Worm (Caenorhabditis elegans) whole organism, L4 larva: ENCODE measurements around the gene repo-1.

Experiments
- F10B5.3 ChIP-seq: sonication (generic microtip); optimal IDR thresholded peaks from 2 replicates; lab custom pipeline; 2016; ENCODE audit warnings: mild to moderate bottlenecking, missing genetic modification characterization, missing compliant biosample characterization
- F26F4.8 ChIP-seq: fragments of 200-800 bp; sonication (Bioruptor generic); conservative IDR thresholded peaks from 2 replicates; pipeline ENCODE4 v1.3.6; 2022; ENCODE audit warnings: missing genetic modification characterization, missing compliant biosample characterization
- F49E8.2 ChIP-seq: sonication (generic microtip); optimal IDR thresholded peaks from 2 replicates; lab custom pipeline; 2016; ENCODE audit warnings: missing compliant biosample characterization, mild to moderate bottlenecking, missing genetic modification characterization, borderline replicate concordance
- Y48G9A.11 ChIP-seq: fragments of 200-800 bp; sonication (Bioruptor generic); IDR thresholded peaks from 2 replicates; pipeline ENCODE4 v1.3.6; 2022; ENCODE audit warnings: missing genetic modification reagents, missing genetic modification characterization, missing compliant biosample characterization
- Y75B8A.6 ChIP-seq: fragments of 200-800 bp; sonication (Bioruptor generic); IDR thresholded peaks from 2 replicates; pipeline ENCODE4 v1.3.6; 2022; ENCODE audit warnings: missing genetic modification reagents, missing genetic modification characterization, missing compliant biosample characterization
- ZK337.2 ChIP-seq: fragments of 200-800 bp; sonication (Bioruptor generic); IDR thresholded peaks from 2 replicates; pipeline ENCODE4 v1.3.6; 2022; ENCODE audit warnings: missing genetic modification reagents, missing genetic modification characterization, missing compliant biosample characterization
- ZK546.5 ChIP-seq, 2 experiments: sonication (generic microtip); optimal IDR thresholded peaks; 2 replicates each; lab custom pipeline; 2017; ENCODE audit warnings: missing biosample characterization in 2 of 2, missing genetic modification characterization in 2 of 2
- aly-2 ChIP-seq: sonication (generic microtip); optimal IDR thresholded peaks from 2 replicates; lab custom pipeline; 2018; ENCODE audit warnings: missing biosample characterization, missing genetic modification characterization
- ama-1 ChIP-seq: fragments of 150-350 bp; optimal IDR thresholded peaks from 2 replicates; lab custom pipeline; 2014; ENCODE audit warnings: inconsistent platforms, mixed read lengths
- arid-1 ChIP-seq: fragments of 200-800 bp; sonication (Bioruptor generic); conservative IDR thresholded peaks from 2 replicates; pipeline ENCODE4 v1.3.6; 2022; ENCODE audit warnings: missing genetic modification reagents, missing genetic modification characterization, missing compliant biosample characterization
- attf-4 ChIP-seq: sonication (generic microtip); optimal IDR thresholded peaks from 3 replicates; lab custom pipeline; 2017; ENCODE audit warnings: missing biosample characterization, missing genetic modification characterization
- ceh-44 ChIP-seq: fragments of 200-800 bp; sonication (Bioruptor generic); IDR thresholded peaks from 2 replicates; pipeline ENCODE4 v1.3.6; 2022; ENCODE audit warnings: missing genetic modification reagents, missing genetic modification characterization, missing compliant biosample characterization
- ces-1 ChIP-seq: fragments of 150-350 bp; sonication (generic microtip); optimal IDR thresholded peaks from 4 replicates; lab custom pipeline; 2014; ENCODE audit warnings: missing biosample characterization, missing genetic modification reagents, missing genetic modification characterization
- daf-12 ChIP-seq: fragments of 150-350 bp; optimal IDR thresholded peaks from 2 replicates; lab custom pipeline; 2014; ENCODE audit warnings: missing biosample characterization, missing genetic modification reagents, missing genetic modification characterization
- daf-19 ChIP-seq: fragments of 200-800 bp; sonication (Bioruptor generic); conservative IDR thresholded peaks from 2 replicates; pipeline ENCODE4 v1.3.6; 2022; ENCODE audit warnings: missing genetic modification characterization, missing compliant biosample characterization
- dmd-8 ChIP-seq: fragments of 200-800 bp; sonication (Bioruptor generic); IDR thresholded peaks from 2 replicates; pipeline ENCODE4 v1.3.6; 2022; ENCODE audit warnings: missing genetic modification characterization, missing compliant biosample characterization
- dmd-9 ChIP-seq: fragments of 200-800 bp; sonication (Bioruptor generic); IDR thresholded peaks from 2 replicates; pipeline ENCODE4 v1.3.6; 2022; ENCODE audit warnings: missing genetic modification reagents, missing genetic modification characterization, missing compliant biosample characterization
- duxl-1 ChIP-seq: sonication (generic microtip); optimal IDR thresholded peaks from 2 replicates; lab custom pipeline; 2016; ENCODE audit warnings: mild to moderate bottlenecking, missing genetic modification characterization, moderate library complexity, missing compliant biosample characterization; ENCODE audit not compliant: poor library complexity
- dve-1 ChIP-seq: sonication (generic microtip); optimal IDR thresholded peaks from 2 replicates; lab custom pipeline; 2017; ENCODE audit warnings: antibody characterized with exemption, mild to moderate bottlenecking, missing genetic modification characterization, missing compliant biosample characterization; ENCODE audit not compliant: insufficient read depth
- hlh-11 ChIP-seq: fragments of 200-800 bp; sonication (Bioruptor generic); optimal IDR thresholded peaks from 2 replicates; lab custom pipeline; 2018; ENCODE audit warnings: mild to moderate bottlenecking, missing genetic modification characterization, missing compliant biosample characterization
- jun-1 ChIP-seq: fragments of 150-350 bp; optimal IDR thresholded peaks from 2 replicates; lab custom pipeline; 2014; ENCODE audit warnings: missing biosample characterization, missing genetic modification reagents, missing genetic modification characterization
- lim-7 ChIP-seq: fragments of 200-800 bp; sonication (Bioruptor generic); IDR thresholded peaks from 2 replicates; pipeline ENCODE4 v1.3.6; 2022; ENCODE audit warnings: missing genetic modification characterization, missing compliant biosample characterization
- lin-1 ChIP-seq: fragments of 200-800 bp; sonication (Bioruptor generic); IDR thresholded peaks from 2 replicates; pipeline ENCODE4 v1.3.6; 2022; ENCODE audit warnings: missing genetic modification reagents, missing genetic modification characterization, missing compliant biosample characterization
- lin-15B ChIP-seq: fragments of 150-350 bp; sonication (generic microtip); optimal IDR thresholded peaks from 3 replicates; lab custom pipeline; 2014; ENCODE audit warnings: missing biosample characterization, missing genetic modification characterization
- lir-3 ChIP-seq: sonication (generic microtip); optimal IDR thresholded peaks from 2 replicates; lab custom pipeline; 2016; ENCODE audit warnings: mild to moderate bottlenecking, missing genetic modification characterization, missing compliant biosample characterization
- lsy-2 ChIP-seq, 2 experiments: fragments of 150-350 bp in 1 of 2; sonication (generic microtip) in 1 of 2; optimal IDR thresholded peaks; 2 replicates each; lab custom pipeline; 2014 to 2017; ENCODE audit warnings: missing biosample characterization in 2 of 2, missing genetic modification characterization in 2 of 2
- madf-9 ChIP-seq: fragments of 200-800 bp; sonication (Bioruptor generic); conservative IDR thresholded peaks from 2 replicates; pipeline ENCODE4 v1.3.6; 2022; ENCODE audit warnings: missing genetic modification reagents, missing genetic modification characterization, missing compliant biosample characterization
- mdt-29 ChIP-seq: fragments of 200-800 bp; sonication (Bioruptor generic); IDR thresholded peaks from 2 replicates; pipeline ENCODE4 v1.3.6; 2022; ENCODE audit warnings: missing genetic modification reagents, missing genetic modification characterization, missing compliant biosample characterization
- mxl-2 ChIP-seq: fragments of 200-800 bp; sonication (Bioruptor generic); conservative IDR thresholded peaks from 2 replicates; pipeline ENCODE4 v1.3.6; 2022; ENCODE audit warnings: missing genetic modification reagents, missing genetic modification characterization, missing compliant biosample characterization
- nhr-10 ChIP-seq: fragments of 150-350 bp; optimal IDR thresholded peaks from 2 replicates; lab custom pipeline; 2014; ENCODE audit warnings: missing biosample characterization, missing genetic modification characterization
- nhr-102 ChIP-seq: sonication (generic microtip); optimal IDR thresholded peaks from 2 replicates; lab custom pipeline; 2016; ENCODE audit warnings: mild to moderate bottlenecking, missing genetic modification characterization, moderate library complexity, missing compliant biosample characterization
- nhr-111 ChIP-seq: fragments of 200-800 bp; sonication (Bioruptor generic); optimal IDR thresholded peaks from 2 replicates; lab custom pipeline; 2018; ENCODE audit warnings: mild to moderate bottlenecking, missing genetic modification characterization, missing compliant biosample characterization
- nhr-237 ChIP-seq: sonication (generic microtip); optimal IDR thresholded peaks from 2 replicates; lab custom pipeline; 2017; ENCODE audit warnings: missing biosample characterization, missing genetic modification characterization
- nhr-25 ChIP-seq: sonication (generic microtip); optimal IDR thresholded peaks from 2 replicates; lab custom pipeline; 2017; ENCODE audit warnings: missing genetic modification characterization, mild to moderate bottlenecking, missing compliant biosample characterization, antibody characterized with exemption, moderate library complexity, borderline replicate concordance; ENCODE audit not compliant: insufficient read depth
- nhr-28 ChIP-seq: fragments of 150-350 bp; optimal IDR thresholded peaks from 2 replicates; lab custom pipeline; 2014; ENCODE audit warnings: missing biosample characterization, missing genetic modification characterization
- nhr-41 ChIP-seq: fragments of 200-800 bp; sonication (Bioruptor generic); IDR thresholded peaks from 2 replicates; pipeline ENCODE4 v1.3.6; 2022; ENCODE audit warnings: missing genetic modification reagents, missing genetic modification characterization, missing compliant biosample characterization
- nhr-42 ChIP-seq: fragments of 200-800 bp; sonication (Bioruptor generic); IDR thresholded peaks from 2 replicates; pipeline ENCODE4 v1.3.6; 2022; ENCODE audit warnings: missing genetic modification characterization, missing compliant biosample characterization
- nhr-6 ChIP-seq: fragments of 150-350 bp; optimal IDR thresholded peaks from 2 replicates; lab custom pipeline; 2014; ENCODE audit warnings: missing biosample characterization, missing genetic modification characterization
- rbr-2 ChIP-seq: sonication (generic microtip); optimal IDR thresholded peaks from 2 replicates; lab custom pipeline; 2016; ENCODE audit warnings: missing genotype, missing genetic modification characterization, missing compliant biosample characterization
- saeg-2 ChIP-seq: fragments of 200-800 bp; sonication (Bioruptor generic); IDR thresholded peaks from 2 replicates; pipeline ENCODE4 v1.3.6; 2022; ENCODE audit warnings: missing genetic modification reagents, missing genetic modification characterization, missing compliant biosample characterization
- sdz-12 ChIP-seq: fragments of 200-800 bp; sonication (Bioruptor generic); optimal IDR thresholded peaks from 2 replicates; lab custom pipeline; 2018; ENCODE audit warnings: mild to moderate bottlenecking, missing genetic modification characterization, missing compliant biosample characterization
- set-16 ChIP-seq: fragments of 200-800 bp; sonication (Bioruptor generic); IDR thresholded peaks from 2 replicates; pipeline ENCODE4 v1.3.6; 2022; ENCODE audit warnings: missing genetic modification reagents, missing genetic modification characterization, missing compliant biosample characterization
- spr-1 ChIP-seq: sonication (generic microtip); optimal IDR thresholded peaks from 2 replicates; lab custom pipeline; 2016; ENCODE audit warnings: mild to moderate bottlenecking, missing genetic modification characterization, missing compliant biosample characterization
- spr-3 ChIP-seq: fragments of 200-800 bp; sonication (Bioruptor generic); optimal IDR thresholded peaks from 2 replicates; lab custom pipeline; 2018; ENCODE audit warnings: mild to moderate bottlenecking, missing genetic modification characterization, missing compliant biosample characterization
- tag-97 ChIP-seq: fragments of 200-800 bp; sonication (Bioruptor generic); IDR thresholded peaks from 2 replicates; pipeline ENCODE4 v1.3.6; 2022; ENCODE audit warnings: missing genetic modification characterization, missing compliant biosample characterization
- tra-1 ChIP-seq: fragments of 200-800 bp; sonication (Bioruptor generic); IDR thresholded peaks from 2 replicates; pipeline ENCODE4 v1.3.6; 2022; ENCODE audit warnings: missing genetic modification reagents, missing genetic modification characterization, missing compliant biosample characterization
- unc-130 ChIP-seq: sonication (generic microtip); optimal IDR thresholded peaks from 2 replicates; lab custom pipeline; 2016; ENCODE audit warnings: missing genetic modification reagents, missing genetic modification characterization, missing compliant biosample characterization
- zfp-3 ChIP-seq: fragments of 200-800 bp; sonication (Bioruptor generic); conservative IDR thresholded peaks from 2 replicates; pipeline ENCODE4 v1.3.6; 2022; ENCODE audit warnings: missing genetic modification reagents, missing genetic modification characterization, missing compliant biosample characterization
- zip-2 ChIP-seq: fragments of 150-350 bp; optimal IDR thresholded peaks from 2 replicates; lab custom pipeline; 2014; ENCODE audit warnings: missing biosample characterization, missing genetic modification characterization
- ztf-11 ChIP-seq: fragments of 150-350 bp; optimal IDR thresholded peaks from 2 replicates; lab custom pipeline; 2014; ENCODE audit warnings: missing biosample characterization, missing genetic modification characterization

The repo-1 gene

DNA sequence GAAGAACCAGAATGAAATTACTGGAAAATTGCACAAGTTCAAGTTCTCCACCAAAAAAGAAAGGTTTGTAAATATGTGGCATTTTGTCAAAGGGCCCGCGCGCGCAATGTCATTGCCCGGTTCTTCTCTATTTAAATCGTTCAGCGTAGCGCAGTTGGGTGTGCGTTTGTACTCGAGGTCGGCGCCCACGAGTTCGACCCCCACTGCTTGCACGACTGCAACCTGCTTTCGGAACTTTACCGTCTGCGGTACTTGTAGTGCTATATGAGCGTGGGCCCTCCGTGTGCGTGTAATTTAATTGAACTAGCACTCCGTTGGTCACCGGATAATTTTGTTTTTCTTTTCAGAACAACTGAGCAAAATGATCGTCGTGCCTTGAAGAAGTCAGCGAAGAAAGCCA, 2.2 kb downstream of the repo-1 start:
- TF ChIP-seq aly-2 (tag; lab: Kevin White, UChicago) (peak; percentile 14), arid-1 (GFP tag; lab: Robert Waterston, UW) (peak; percentile 94), jun-1 (peak; percentile 11), ZK337.2 (GFP tag; lab: Robert Waterston, UW) (peak; percentile 86), lir-3 (peak; percentile 71), madf-9 (peak; percentile 69; the same call in 1 of the 2 replicates), ces-1 (no peak), ztf-11 (tag; lab: Kevin White, UChicago) (no peak), sdz-12 (GFP tag; lab: Kevin White, UChicago) (peak; percentile 75), zfp-3 (GFP tag; lab: Robert Waterston, UW) (peak; percentile 79; the same call in 1 of the 2 replicates), nhr-28 (tag; lab: Kevin White, UChicago) (no peak), set-16 (GFP tag; lab: Robert Waterston, UW) (peak; percentile 67), tra-1 (peak; percentile 82), zip-2 (peak; percentile 70), dve-1 (tag; lab: Kevin White, UChicago) (peak; percentile 74), nhr-42 (peak; percentile 76; the same call in 1 of the 2 replicates), Y48G9A.11 (GFP tag; lab: Robert Waterston, UW) (peak; percentile 86), ZK546.5 (tag; optimal IDR thresholded peaks at IDR 0.05; lab: Kevin White, UChicago) (no peak), saeg-2 (GFP tag; lab: Robert Waterston, UW) (peak; percentile 51; the same call in 1 of the 2 replicates), nhr-6 (tag; lab: Kevin White, UChicago) (peak; percentile 91), lsy-2 (tag; optimal IDR thresholded peaks at IDR 0.05; lab: Kevin White, UChicago) (peak in 1 of 2 experiments; percentile 61), mdt-29 (GFP tag; lab: Robert Waterston, UW) (peak; percentile 18; the same call in 1 of the 2 replicates), duxl-1 (tag; lab: Kevin White, UChicago) (no peak), ceh-44 (GFP tag; lab: Robert Waterston, UW) (peak; percentile 59; the same call in 1 of the 2 replicates), rbr-2 (tag; lab: Kevin White, UChicago) (peak; percentile 81), F49E8.2 (tag; lab: Kevin White, UChicago) (peak; percentile 76), Y75B8A.6 (GFP tag; lab: Robert Waterston, UW) (0 out of 2 replicates have a peak, but pooled peaks have one; percentile 27), tag-97 (no peak), ama-1 (lab: Kevin White, UChicago) (no peak), nhr-10 (no peak), daf-19 (peak; percentile 55; the same call in 1 of the 2 replicates), F10B5.3 (tag; lab: Kevin White, UChicago) (peak; percentile 63), hlh-11 (peak; percentile 70), nhr-102 (tag; lab: Kevin White, UChicago) (peak; percentile 84), nhr-111 (peak; percentile 81), dmd-8 (GFP tag; lab: Robert Waterston, UW) (peak; percentile 92), mxl-2 (GFP tag; lab: Robert Waterston, UW) (peak; percentile 66), daf-12 (tag; lab: Kevin White, UChicago) (no peak), lin-15B (no peak), lim-7 (GFP tag; lab: Robert Waterston, UW) (peak; percentile 93), lin-1 (GFP tag; lab: Robert Waterston, UW) (peak; percentile 64), unc-130 (GFP tag; lab: Kevin White, UChicago) (peak; percentile 71), nhr-41 (GFP tag; lab: Robert Waterston, UW) (0 out of 2 replicates have a peak, but pooled peaks have one; percentile 29), F26F4.8 (peak; percentile 89), spr-3 (peak; percentile 79), nhr-237 (tag; lab: Kevin White, UChicago) (peak; percentile 17), nhr-25 (tag; lab: Kevin White, UChicago) (peak; percentile 87), dmd-9 (GFP tag; lab: Robert Waterston, UW) (peak; percentile 68; the same call in 1 of the 2 replicates), attf-4 (tag; lab: Kevin White, UChicago) (no peak), spr-1 (peak; percentile 73)
